Worm (Caenorhabditis elegans) whole organism, L4 larva: ENCODE results near the gene hrg-5.

ENCODE experiments used
- F10B5.3 ChIP-seq: sonication (generic microtip); optimal IDR thresholded peaks from 2 replicates; lab custom pipeline; 2016; ENCODE audit warnings: mild to moderate bottlenecking, missing genetic modification characterization, missing compliant biosample characterization
- F26F4.8 ChIP-seq: fragments of 200-800 bp; sonication (Bioruptor generic); conservative IDR thresholded peaks from 2 replicates; pipeline ENCODE4 v1.3.6; 2022; ENCODE audit warnings: missing genetic modification characterization, missing compliant biosample characterization
- F37D6.2 ChIP-seq: sonication (generic microtip); optimal IDR thresholded peaks from 2 replicates; lab custom pipeline; 2016; ENCODE audit warnings: mild to moderate bottlenecking, missing genetic modification characterization, missing compliant biosample characterization
- Y48G9A.11 ChIP-seq: fragments of 200-800 bp; sonication (Bioruptor generic); IDR thresholded peaks from 2 replicates; pipeline ENCODE4 v1.3.6; 2022; ENCODE audit warnings: missing genetic modification reagents, missing genetic modification characterization, missing compliant biosample characterization
- ZK546.5 ChIP-seq, 2 experiments: sonication (generic microtip); optimal IDR thresholded peaks; 2 replicates each; lab custom pipeline; 2017; ENCODE audit warnings: missing biosample characterization in 2 of 2, missing genetic modification characterization in 2 of 2
- aha-1 ChIP-seq: fragments of 150-350 bp; peaks from one replicate; lab custom pipeline; 2014; ENCODE audit warnings: missing biosample characterization, missing genetic modification characterization
- arid-1 ChIP-seq: fragments of 200-800 bp; sonication (Bioruptor generic); conservative IDR thresholded peaks from 2 replicates; pipeline ENCODE4 v1.3.6; 2022; ENCODE audit warnings: missing genetic modification reagents, missing genetic modification characterization, missing compliant biosample characterization
- ceh-20 ChIP-seq: fragments of 200-800 bp; sonication (Bioruptor generic); IDR thresholded peaks from 2 replicates; pipeline ENCODE4 v1.3.6; 2022; ENCODE audit warnings: missing genetic modification reagents, missing genetic modification characterization, missing compliant biosample characterization
- ceh-32 ChIP-seq: sonication (generic microtip); optimal IDR thresholded peaks from 2 replicates; lab custom pipeline; 2016; ENCODE audit warnings: mild to moderate bottlenecking, missing genetic modification characterization, missing compliant biosample characterization; ENCODE audit not compliant: poor library complexity
- ceh-44 ChIP-seq: fragments of 200-800 bp; sonication (Bioruptor generic); IDR thresholded peaks from 2 replicates; pipeline ENCODE4 v1.3.6; 2022; ENCODE audit warnings: missing genetic modification reagents, missing genetic modification characterization, missing compliant biosample characterization
- cey-2 ChIP-seq: sonication (generic microtip); optimal IDR thresholded peaks from 3 replicates; lab custom pipeline; 2017; ENCODE audit warnings: missing genetic modification characterization, mild to moderate bottlenecking, missing compliant biosample characterization, antibody characterized with exemption, borderline replicate concordance; ENCODE audit not compliant: insufficient read depth
- ctbp-1 ChIP-seq: fragments of 200-800 bp; sonication (Bioruptor generic); IDR thresholded peaks from 2 replicates; pipeline ENCODE4 v1.3.6; 2022; ENCODE audit warnings: missing genetic modification reagents, missing genetic modification characterization, missing compliant biosample characterization
- daf-12 ChIP-seq: fragments of 150-350 bp; optimal IDR thresholded peaks from 2 replicates; lab custom pipeline; 2014; ENCODE audit warnings: missing biosample characterization, missing genetic modification reagents, missing genetic modification characterization
- daf-16 ChIP-seq, 3 experiments: sonication (generic microtip); optimal IDR thresholded peaks; 2 replicates each; lab custom pipeline; 2016 to 2017; ENCODE audit warnings: missing genetic modification characterization in 3 of 3, missing genetic modification reagents in 3 of 3, mild to moderate bottlenecking in 2 of 3, missing compliant biosample characterization in 2 of 3, missing biosample characterization in 1 of 3, moderate library complexity in 1 of 3
- daf-19 ChIP-seq: fragments of 200-800 bp; sonication (Bioruptor generic); conservative IDR thresholded peaks from 2 replicates; pipeline ENCODE4 v1.3.6; 2022; ENCODE audit warnings: missing genetic modification characterization, missing compliant biosample characterization
- dmd-6 ChIP-seq: fragments of 200-800 bp; sonication (Bioruptor generic); IDR thresholded peaks from 2 replicates; pipeline ENCODE4 v1.3.6; 2022; ENCODE audit warnings: missing genetic modification reagents, missing genetic modification characterization, missing compliant biosample characterization
- dpl-1 ChIP-seq: fragments of 150-350 bp; optimal IDR thresholded peaks from 2 replicates; lab custom pipeline; 2014; ENCODE audit warnings: missing biosample characterization, missing genetic modification reagents, missing genetic modification characterization
- duxl-1 ChIP-seq: sonication (generic microtip); optimal IDR thresholded peaks from 2 replicates; lab custom pipeline; 2016; ENCODE audit warnings: mild to moderate bottlenecking, missing genetic modification characterization, moderate library complexity, missing compliant biosample characterization; ENCODE audit not compliant: poor library complexity
- dve-1 ChIP-seq: sonication (generic microtip); optimal IDR thresholded peaks from 2 replicates; lab custom pipeline; 2017; ENCODE audit warnings: antibody characterized with exemption, mild to moderate bottlenecking, missing genetic modification characterization, missing compliant biosample characterization; ENCODE audit not compliant: insufficient read depth
- egl-43 ChIP-seq: fragments of 200-800 bp; sonication (Bioruptor generic); IDR thresholded peaks from 2 replicates; pipeline ENCODE4 v1.3.6; 2022; ENCODE audit warnings: missing genetic modification reagents, missing genetic modification characterization, missing compliant biosample characterization
- fos-1 ChIP-seq: fragments of 150-350 bp; optimal IDR thresholded peaks from 2 replicates; lab custom pipeline; 2014; ENCODE audit warnings: missing biosample characterization, missing genetic modification characterization
- hlh-11 ChIP-seq: fragments of 200-800 bp; sonication (Bioruptor generic); optimal IDR thresholded peaks from 2 replicates; lab custom pipeline; 2018; ENCODE audit warnings: mild to moderate bottlenecking, missing genetic modification characterization, missing compliant biosample characterization
- hlh-30 ChIP-seq: sonication (generic microtip); optimal IDR thresholded peaks from 2 replicates; lab custom pipeline; 2017; ENCODE audit warnings: antibody characterized with exemption, mild to moderate bottlenecking, missing genetic modification characterization, missing compliant biosample characterization; ENCODE audit not compliant: insufficient read depth
- lim-7 ChIP-seq: fragments of 200-800 bp; sonication (Bioruptor generic); IDR thresholded peaks from 2 replicates; pipeline ENCODE4 v1.3.6; 2022; ENCODE audit warnings: missing genetic modification characterization, missing compliant biosample characterization
- lin-29 ChIP-seq: fragments of 200-800 bp; sonication (Bioruptor generic); IDR thresholded peaks from 2 replicates; pipeline ENCODE4 v1.3.6; 2022; ENCODE audit warnings: missing genetic modification reagents, missing genetic modification characterization, missing compliant biosample characterization
- lsy-2 ChIP-seq, 2 experiments: fragments of 150-350 bp in 1 of 2; sonication (generic microtip) in 1 of 2; optimal IDR thresholded peaks; 2 replicates each; lab custom pipeline; 2014 to 2017; ENCODE audit warnings: missing biosample characterization in 2 of 2, missing genetic modification characterization in 2 of 2
- mdl-1 ChIP-seq, 2 experiments: fragments of 150-350 bp in 1 of 2; sonication (generic microtip) in 1 of 2; optimal IDR thresholded peaks; 2 replicates each; lab custom pipeline; 2014 to 2017; ENCODE audit warnings: missing biosample characterization in 2 of 2, missing genetic modification characterization in 2 of 2
- mep-1 ChIP-seq: fragments of 150-350 bp; sonication (generic microtip); optimal IDR thresholded peaks from 3 replicates; lab custom pipeline; 2014; ENCODE audit warnings: missing biosample characterization, missing genetic modification characterization
- mes-2 ChIP-seq: sonication (generic microtip); optimal IDR thresholded peaks from 2 replicates; lab custom pipeline; 2016; ENCODE audit warnings: missing genotype, mild to moderate bottlenecking, missing genetic modification characterization, missing compliant biosample characterization; ENCODE audit not compliant: poor library complexity, severe bottlenecking
- mxl-3 ChIP-seq: fragments of 200-800 bp; sonication (Bioruptor generic); optimal IDR thresholded peaks from 2 replicates; lab custom pipeline; 2018; ENCODE audit warnings: mild to moderate bottlenecking, missing genetic modification characterization, missing compliant biosample characterization
- nhr-111 ChIP-seq: fragments of 200-800 bp; sonication (Bioruptor generic); optimal IDR thresholded peaks from 2 replicates; lab custom pipeline; 2018; ENCODE audit warnings: mild to moderate bottlenecking, missing genetic modification characterization, missing compliant biosample characterization
- nhr-25 ChIP-seq: sonication (generic microtip); optimal IDR thresholded peaks from 2 replicates; lab custom pipeline; 2017; ENCODE audit warnings: missing genetic modification characterization, mild to moderate bottlenecking, missing compliant biosample characterization, antibody characterized with exemption, moderate library complexity, borderline replicate concordance; ENCODE audit not compliant: insufficient read depth
- nhr-28 ChIP-seq: fragments of 150-350 bp; optimal IDR thresholded peaks from 2 replicates; lab custom pipeline; 2014; ENCODE audit warnings: missing biosample characterization, missing genetic modification characterization
- nhr-41 ChIP-seq: fragments of 200-800 bp; sonication (Bioruptor generic); IDR thresholded peaks from 2 replicates; pipeline ENCODE4 v1.3.6; 2022; ENCODE audit warnings: missing genetic modification reagents, missing genetic modification characterization, missing compliant biosample characterization
- nhr-48 ChIP-seq: sonication (generic microtip); optimal IDR thresholded peaks from 2 replicates; lab custom pipeline; 2016; ENCODE audit warnings: mild to moderate bottlenecking, missing genetic modification characterization, missing compliant biosample characterization
- nhr-77 ChIP-seq: fragments of 150-350 bp; optimal IDR thresholded peaks from 2 replicates; lab custom pipeline; 2014; ENCODE audit warnings: missing biosample characterization, missing genetic modification characterization
- rbr-2 ChIP-seq: sonication (generic microtip); optimal IDR thresholded peaks from 2 replicates; lab custom pipeline; 2016; ENCODE audit warnings: missing genotype, missing genetic modification characterization, missing compliant biosample characterization
- sdz-12 ChIP-seq: fragments of 200-800 bp; sonication (Bioruptor generic); optimal IDR thresholded peaks from 2 replicates; lab custom pipeline; 2018; ENCODE audit warnings: mild to moderate bottlenecking, missing genetic modification characterization, missing compliant biosample characterization
- set-16 ChIP-seq: fragments of 200-800 bp; sonication (Bioruptor generic); IDR thresholded peaks from 2 replicates; pipeline ENCODE4 v1.3.6; 2022; ENCODE audit warnings: missing genetic modification reagents, missing genetic modification characterization, missing compliant biosample characterization
- snpc-4 ChIP-seq: fragments of 150-350 bp; optimal IDR thresholded peaks from 2 replicates; lab custom pipeline; 2014; ENCODE audit warnings: missing biosample characterization, missing genetic modification characterization
- unc-62 ChIP-seq, 3 experiments: fragments of 150-350 bp in 1 of 3; sonication (generic microtip); optimal IDR thresholded peaks in 2 of 3; peaks in 1 of 3; 1 replicate in 1 of 3; 2 replicates in 2 of 3; lab custom pipeline; 2014 to 2017; ENCODE audit warnings: missing biosample characterization in 3 of 3, missing genetic modification characterization in 3 of 3, missing genetic modification reagents in 3 of 3, missing genotype in 1 of 3
- zag-1 ChIP-seq: fragments of 150-350 bp; optimal IDR thresholded peaks from 2 replicates; lab custom pipeline; 2014; ENCODE audit warnings: missing biosample characterization, missing genetic modification characterization
- zfp-2 ChIP-seq: sonication (generic microtip); optimal IDR thresholded peaks from 2 replicates; lab custom pipeline; 2016; ENCODE audit warnings: mild to moderate bottlenecking, missing genetic modification characterization, missing compliant biosample characterization
- zfp-3 ChIP-seq: fragments of 200-800 bp; sonication (Bioruptor generic); conservative IDR thresholded peaks from 2 replicates; pipeline ENCODE4 v1.3.6; 2022; ENCODE audit warnings: missing genetic modification reagents, missing genetic modification characterization, missing compliant biosample characterization
- zip-2 ChIP-seq: fragments of 150-350 bp; optimal IDR thresholded peaks from 2 replicates; lab custom pipeline; 2014; ENCODE audit warnings: missing biosample characterization, missing genetic modification characterization

Gene hrg-5

ce11 chrIV:11019962-11020550 lies 9.2 kb downstream of the hrg-5 start, which contains the start of gene F13H10.8 (continued):
- TF ChIP-seq unc-62 (GFP tag; optimal IDR thresholded peaks at IDR 0.05 in 1 of 2; lab: Kevin White, UChicago): no peak
- TF ChIP-seq unc-62 (tag; optimal IDR thresholded peaks at IDR 0.05; lab: Kevin White, UChicago): no peak
- peak in 1 of 2 experiments; percentile 38 for TF ChIP-seq lsy-2 (tag; optimal IDR thresholded peaks at IDR 0.05; lab: Kevin White, UChicago)
- TF ChIP-seq nhr-77 (tag; lab: Kevin White, UChicago): peak; percentile 3
- no peak for TF ChIP-seq daf-12 (tag; lab: Kevin White, UChicago)
- TF ChIP-seq mdl-1 (tag; optimal IDR thresholded peaks at IDR 0.05; lab: Kevin White, UChicago): peak in 1 of 2 experiments; percentile 44
- peak; percentile 69 for TF ChIP-seq hlh-11 (tag; lab: Kevin White, UChicago)
- TF ChIP-seq, all 104 proteins: peak for 17

ce11 chrIV:11015881-11016280 lies 13.3 kb downstream of the hrg-5 start, which contains the start of gene F13H10.3:
F13H10.3 (minus strand) TSS chrIV:11015953.
- TF ChIP-seq lim-7 (GFP tag; lab: Robert Waterston, UW) (no peak), fos-1 (no peak), zfp-2 (tag; lab: Kevin White, UChicago) (no peak), lin-29 (GFP tag; lab: Robert Waterston, UW) (no peak), mep-1 (tag; lab: Kevin White, UChicago) (peak; percentile 38), ceh-20 (GFP tag; lab: Robert Waterston, UW) (no peak), Y48G9A.11 (GFP tag; lab: Robert Waterston, UW) (no peak), egl-43 (GFP tag; lab: Robert Waterston, UW) (no peak), hlh-30 (tag; lab: Kevin White, UChicago) (peak; percentile 59), nhr-41 (GFP tag; lab: Robert Waterston, UW) (no peak), aha-1 (tag; lab: Kevin White, UChicago) (peak; percentile 77), duxl-1 (tag; lab: Kevin White, UChicago) (peak; percentile 20), nhr-25 (tag; lab: Kevin White, UChicago) (no peak), set-16 (GFP tag; lab: Robert Waterston, UW) (no peak), daf-16 (GFP tag; optimal IDR thresholded peaks at IDR 0.05; lab: Kevin White, UChicago) (no peak), daf-16 (tag; optimal IDR thresholded peaks at IDR 0.05; lab: Kevin White, UChicago) (peak; percentile 75), sdz-12 (GFP tag; lab: Kevin White, UChicago) (no peak), zag-1 (tag; lab: Kevin White, UChicago) (no peak), unc-62 (GFP tag; optimal IDR thresholded peaks at IDR 0.05 in 1 of 2; lab: Kevin White, UChicago) (no peak), unc-62 (tag; optimal IDR thresholded peaks at IDR 0.05; lab: Kevin White, UChicago) (no peak), zip-2 (tag; lab: Kevin White, UChicago) (no peak), F26F4.8 (GFP tag; lab: Robert Waterston, UW) (no peak), ZK546.5 (tag; optimal IDR thresholded peaks at IDR 0.05; lab: Kevin White, UChicago) (no peak), nhr-111 (GFP tag; lab: Kevin White, UChicago) (no peak), cey-2 (tag; lab: Kevin White, UChicago) (no peak), ceh-44 (no peak), mes-2 (tag; lab: Kevin White, UChicago) (no peak), nhr-48 (no peak), mxl-3 (peak; percentile 40), zfp-3 (GFP tag; lab: Robert Waterston, UW) (no peak), rbr-2 (tag; lab: Kevin White, UChicago) (no peak), ceh-32 (no peak), ctbp-1 (GFP tag; lab: Robert Waterston, UW) (no peak), snpc-4 (tag; lab: Kevin White, UChicago) (no peak), dmd-6 (peak; percentile 75), dpl-1 (peak; percentile 6), F37D6.2 (tag; lab: Kevin White, UChicago) (no peak), F10B5.3 (tag; lab: Kevin White, UChicago) (no peak), nhr-77 (tag; lab: Kevin White, UChicago) (peak; percentile 59), dve-1 (tag; lab: Kevin White, UChicago) (peak; percentile 68), mdl-1 (tag; optimal IDR thresholded peaks at IDR 0.05; lab: Kevin White, UChicago) (peak in 1 of 2 experiments; percentile 78), arid-1 (0 out of 2 replicates have a peak, but pooled peaks have one; percentile 32), hlh-11 (tag; lab: Kevin White, UChicago) (peak; percentile 72), daf-19 (GFP tag; lab: Robert Waterston, UW) (no peak), nhr-28 (tag; lab: Kevin White, UChicago) (peak; percentile 61)
